Fruit fly (Drosophila melanogaster) S2 (cell line): ENCODE measurements around the gene CG33695.

Experiments
- CG8478 ChIP-seq: fragments of >200 bp; optimal IDR thresholded peaks from 2 replicates; lab custom pipeline; 2018
- CTCF ChIP-seq, 2 experiments: fragments of >200 bp; optimal IDR thresholded peaks; 2 replicates each; lab custom pipeline; 2018

DNA sequence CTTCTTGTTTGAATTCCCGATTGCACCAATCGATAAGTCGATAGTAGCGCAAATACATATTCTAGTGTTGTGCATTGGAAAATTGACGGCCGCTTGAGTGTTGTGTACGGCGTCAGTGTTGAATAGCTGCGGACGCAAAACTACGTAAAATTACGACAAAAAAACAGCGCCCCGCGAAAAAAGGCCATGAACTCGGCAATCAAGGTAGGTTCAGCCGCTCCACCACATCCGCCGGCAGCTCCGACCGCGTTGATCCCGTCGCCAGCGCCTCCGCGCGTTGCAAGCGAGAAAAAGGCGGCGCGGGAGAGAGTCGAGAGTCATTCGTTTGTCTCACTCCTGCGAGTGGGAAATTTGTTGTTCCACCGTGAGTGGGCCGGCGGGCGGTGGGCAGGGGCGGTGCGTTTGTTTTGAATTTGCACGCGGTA is at the start of gene CG33695:
- TF ChIP-seq CG8478 (lab: Kevin White, UChicago) (no peak), CTCF (optimal IDR thresholded peaks at IDR 0.05; lab: Kevin White, UChicago) (peak; percentile 3 to 27)
